Worm (Caenorhabditis elegans) whole organism, late embryonic: Measurements from ENCODE around the gene twf-2.

Source experiments
- ceh-9 ChIP-seq: sonication (generic microtip); optimal IDR thresholded peaks from 2 replicates; lab custom pipeline; 2016; ENCODE audit warnings: mild to moderate bottlenecking, missing genetic modification characterization, inconsistent platforms, missing compliant biosample characterization
- lim-6 ChIP-seq: sonication (generic microtip); optimal IDR thresholded peaks from 2 replicates; lab custom pipeline; 2016; ENCODE audit warnings: missing genetic modification characterization, missing compliant biosample characterization
- tbx-2 ChIP-seq: sonication (generic microtip); optimal IDR thresholded peaks from 2 replicates; lab custom pipeline; 2016; ENCODE audit warnings: missing genetic modification characterization, missing compliant biosample characterization
- unc-55 ChIP-seq: sonication (generic microtip); optimal IDR thresholded peaks from 2 replicates; lab custom pipeline; 2017; ENCODE audit warnings: missing biosample characterization, missing genetic modification reagents, missing genetic modification characterization

ce11 chrX:16402787-16403186 is 43.2 kb upstream of the twf-2 start:
- TF ChIP-seq lim-6 (tag; lab: Kevin White, UChicago) (no peak), tbx-2 (no peak), ceh-9 (tag; lab: Kevin White, UChicago) (no peak), unc-55 (GFP tag; lab: Kevin White, UChicago) (no peak)
